Fruit fly (Drosophila melanogaster) whole organism, embryonic: ENCODE data around the gene CG34180.
A peak's percentile ranks its signal among the peaks of the same experiment; 100 is the strongest.

Experiments
- B-H1 ChIP-seq: fragments of 200-800 bp; sonication (Bioruptor generic); IDR thresholded peaks from 3 replicates; pipeline ENCODE4 v1.3.6; 2022; ENCODE audit warnings: missing biosample characterization, missing genetic modification characterization
- Bgb ChIP-seq: fragments of 200-800 bp; sonication (Bioruptor generic); IDR thresholded peaks from 2 replicates; pipeline ENCODE4 v1.3.6; 2022; ENCODE audit warnings: missing biosample characterization, missing genetic modification characterization; ENCODE audit not compliant: partially characterized antibody
- Blimp-1 ChIP-seq: fragments of 200-800 bp; sonication (Bioruptor generic); optimal IDR thresholded peaks from 3 replicates; lab custom pipeline; 2018; ENCODE audit warnings: missing biosample characterization, missing genetic modification characterization, mild to moderate bottlenecking, moderate library complexity, missing genetic modification reagents
- CG10431 ChIP-seq: fragments of 200-800 bp; sonication (Bioruptor generic); optimal IDR thresholded peaks from 3 replicates; lab custom pipeline; 2018; ENCODE audit warnings: missing biosample characterization, mild to moderate bottlenecking, missing genetic modification characterization
- CG11093 ChIP-seq: fragments of 200-800 bp; sonication (Bioruptor generic); IDR thresholded peaks from 3 replicates; pipeline ENCODE4 v1.3.6; 2022; ENCODE audit warnings: missing biosample characterization, missing genetic modification characterization
- CG11695 ChIP-seq: fragments of 200-800 bp; sonication (Bioruptor generic); IDR thresholded peaks from 3 replicates; pipeline ENCODE4 v1.3.6; 2022; ENCODE audit warnings: missing biosample characterization, missing genetic modification characterization
- CG12769 ChIP-seq: fragments of 200-800 bp; sonication (Bioruptor generic); optimal IDR thresholded peaks from 2 replicates; lab custom pipeline; 2019; ENCODE audit warnings: missing biosample characterization, mild to moderate bottlenecking, missing genetic modification characterization, moderate library complexity
- CG13624 ChIP-seq: fragments of 200-800 bp; sonication (Bioruptor generic); optimal IDR thresholded peaks from 2 replicates; lab custom pipeline; 2016; ENCODE audit warnings: missing biosample characterization, missing genetic modification characterization
- CG14441 ChIP-seq: fragments of 200-800 bp; sonication (Bioruptor generic); IDR thresholded peaks from 2 replicates; pipeline ENCODE4 v1.3.6; 2022; ENCODE audit warnings: missing biosample characterization, missing genetic modification characterization
- CG17612 ChIP-seq: fragments of 200-800 bp; sonication (Bioruptor generic); IDR thresholded peaks from 2 replicates; pipeline ENCODE4 v1.3.6; 2022; ENCODE audit warnings: missing biosample characterization, missing genetic modification characterization
- CG18619 ChIP-seq: fragments of 200-800 bp; sonication (Bioruptor generic); optimal IDR thresholded peaks from 3 replicates; lab custom pipeline; 2017; ENCODE audit warnings: missing biosample characterization, mild to moderate bottlenecking, missing genetic modification characterization
- CG31224 ChIP-seq: fragments of 200-800 bp; sonication (Bioruptor generic); IDR thresholded peaks from 2 replicates; pipeline ENCODE4 v1.3.6; 2022; ENCODE audit warnings: missing biosample characterization, missing genetic modification characterization
- CG3281 ChIP-seq: fragments of 200-800 bp; sonication (Bioruptor generic); optimal IDR thresholded peaks from 3 replicates; lab custom pipeline; 2017; ENCODE audit warnings: missing biosample characterization, mild to moderate bottlenecking, missing genetic modification characterization
- CG34422 ChIP-seq: fragments of 200-800 bp; sonication (Bioruptor generic); IDR thresholded peaks from 3 replicates; pipeline ENCODE4 v1.3.6; 2022; ENCODE audit warnings: missing biosample characterization, missing genetic modification characterization
- CG42726 ChIP-seq: fragments of 200-800 bp; sonication (Bioruptor generic); IDR thresholded peaks from 2 replicates; pipeline ENCODE4 v1.3.6; 2022; ENCODE audit warnings: missing biosample characterization, missing genetic modification characterization; ENCODE audit not compliant: partially characterized antibody
- CG4360 ChIP-seq: fragments of 200-800 bp; sonication (Bioruptor generic); IDR thresholded peaks from 2 replicates; pipeline ENCODE4 v1.3.6; 2022; ENCODE audit warnings: missing biosample characterization, missing genetic modification characterization
- CG6175 ChIP-seq: fragments of 200-800 bp; sonication (Bioruptor generic); IDR thresholded peaks from 3 replicates; pipeline ENCODE4 v1.3.6; 2022; ENCODE audit warnings: missing biosample characterization, missing genetic modification characterization
- CG8290 ChIP-seq, 3 experiments: fragments of 200-800 bp; sonication (Bioruptor generic); optimal IDR thresholded peaks; 2 replicates each; lab custom pipeline; 2016 to 2019; ENCODE audit warnings: missing biosample characterization in 3 of 3, missing genetic modification characterization in 3 of 3, mild to moderate bottlenecking in 2 of 3, moderate library complexity in 1 of 3
- Chrac-16 ChIP-seq: fragments of 200-800 bp; sonication (Bioruptor generic); optimal IDR thresholded peaks from 3 replicates; lab custom pipeline; 2016; ENCODE audit warnings: missing biosample characterization, missing genetic modification characterization
- Dip2 ChIP-seq: fragments of 200-800 bp; sonication (Bioruptor generic); IDR thresholded peaks from 2 replicates; pipeline ENCODE4 v1.3.6; 2022; ENCODE audit warnings: missing biosample characterization, missing genetic modification characterization
- Dip3 ChIP-seq: fragments of 200-800 bp; sonication (Bioruptor generic); optimal IDR thresholded peaks from 3 replicates; lab custom pipeline; 2016; ENCODE audit warnings: missing biosample characterization, missing genetic modification characterization
- Dll ChIP-seq: fragments of 200-800 bp; sonication (Bioruptor generic); IDR thresholded peaks from 4 replicates; pipeline ENCODE4 v1.3.6; 2022; ENCODE audit warnings: missing biosample characterization, missing genetic modification characterization; ENCODE audit not compliant: partially characterized antibody
- Dref ChIP-seq: fragments of 200-800 bp; sonication (Bioruptor generic); IDR thresholded peaks from 2 replicates; pipeline ENCODE4 v1.3.6; 2022; ENCODE audit warnings: missing biosample characterization, missing genetic modification characterization
- ERR ChIP-seq: fragments of 200-800 bp; sonication (Bioruptor generic); optimal IDR thresholded peaks from 2 replicates; lab custom pipeline; 2016; ENCODE audit warnings: missing biosample characterization, missing genetic modification characterization
- HLHmδ ChIP-seq: fragments of 200-800 bp; sonication (Bioruptor generic); optimal IDR thresholded peaks from 2 replicates; lab custom pipeline; 2018; ENCODE audit warnings: missing biosample characterization, mild to moderate bottlenecking, missing genetic modification characterization, moderate library complexity
- MBD-R2 ChIP-seq: fragments of 200-800 bp; sonication (Bioruptor generic); IDR thresholded peaks from 2 replicates; pipeline ENCODE4 v1.3.6; 2022; ENCODE audit warnings: missing biosample characterization, missing genetic modification characterization
- Myb ChIP-seq: fragments of 200-800 bp; sonication (Bioruptor generic); optimal IDR thresholded peaks from 2 replicates; lab custom pipeline; 2016; ENCODE audit warnings: missing biosample characterization, missing genetic modification characterization
- Nf-YA ChIP-seq: fragments of 200-800 bp; sonication (Bioruptor generic); IDR thresholded peaks from 2 replicates; pipeline ENCODE4 v1.3.6; 2022; ENCODE audit warnings: missing biosample characterization, missing genetic modification characterization
- Oli ChIP-seq: fragments of 200-800 bp; sonication (Bioruptor generic); optimal IDR thresholded peaks from 2 replicates; lab custom pipeline; 2018; ENCODE audit warnings: missing biosample characterization, mild to moderate bottlenecking, missing genetic modification characterization, moderate library complexity
- Spps ChIP-seq: fragments of 200-800 bp; sonication (Bioruptor generic); optimal IDR thresholded peaks from 2 replicates; lab custom pipeline; 2018; ENCODE audit warnings: missing biosample characterization, mild to moderate bottlenecking, missing genetic modification characterization
- Stat92E ChIP-seq, 3 experiments: fragments of >200 bp in 2 of 3; fragments of 200-800 bp in 1 of 3; sonication (Bioruptor generic) in 1 of 3; optimal IDR thresholded peaks; 2 replicates each; lab custom pipeline; 2017 to 2019; ENCODE audit warnings: missing biosample characterization in 3 of 3, missing genetic modification characterization in 3 of 3, mild to moderate bottlenecking in 1 of 3, moderate library complexity in 1 of 3
- dpn ChIP-seq, 2 experiments: fragments of 200-800 bp; sonication (Bioruptor generic); optimal IDR thresholded peaks; 3 replicates each; lab custom pipeline; 2016; ENCODE audit warnings: missing biosample characterization in 2 of 2, missing genetic modification characterization in 2 of 2
- exex ChIP-seq: fragments of 200-800 bp; sonication (Bioruptor generic); optimal IDR thresholded peaks from 4 replicates; lab custom pipeline; 2018; ENCODE audit warnings: missing biosample characterization, mild to moderate bottlenecking, missing genetic modification characterization, moderate library complexity
- gcm ChIP-seq: fragments of 200-800 bp; sonication (Bioruptor generic); optimal IDR thresholded peaks from 2 replicates; lab custom pipeline; 2019; ENCODE audit warnings: missing biosample characterization, mild to moderate bottlenecking, missing genetic modification characterization, moderate library complexity
- ham ChIP-seq: fragments of 200-800 bp; sonication (Bioruptor generic); IDR thresholded peaks from 2 replicates; pipeline ENCODE4 v1.3.6; 2022; ENCODE audit warnings: missing biosample characterization, missing genetic modification characterization
- mirr ChIP-seq: fragments of 200-800 bp; sonication (Bioruptor generic); optimal IDR thresholded peaks from 3 replicates; lab custom pipeline; 2018; ENCODE audit warnings: missing biosample characterization, mild to moderate bottlenecking, missing genetic modification characterization
- onecut ChIP-seq: fragments of 200-800 bp; sonication (Bioruptor generic); IDR thresholded peaks from 2 replicates; pipeline ENCODE4 v1.3.6; 2022; ENCODE audit warnings: missing biosample characterization, missing genetic modification characterization
- pan ChIP-seq, 4 experiments: fragments of >200 bp in 3 of 4; fragments of 200-800 bp in 1 of 4; sonication (Bioruptor generic) in 1 of 4; optimal IDR thresholded peaks in 3 of 4; IDR thresholded peaks in 1 of 4; 2 replicates each; pipeline versions ENCODE4 v1.3.6 to Lab custom; 2017 to 2022; ENCODE audit warnings: missing biosample characterization in 2 of 4, missing genetic modification characterization in 2 of 4, mixed read lengths in 1 of 4
- pb ChIP-seq: fragments of 200-800 bp; sonication (Bioruptor generic); optimal IDR thresholded peaks from 3 replicates; lab custom pipeline; 2016; ENCODE audit warnings: missing biosample characterization, missing genetic modification characterization
- pros ChIP-seq: fragments of 200-800 bp; sonication (Bioruptor generic); optimal IDR thresholded peaks from 3 replicates; lab custom pipeline; 2019; ENCODE audit warnings: missing biosample characterization, mild to moderate bottlenecking, missing genetic modification characterization, moderate library complexity
- rib ChIP-seq: fragments of 200-800 bp; sonication (Bioruptor generic); IDR thresholded peaks from 2 replicates; pipeline ENCODE4 v1.3.6; 2022; ENCODE audit warnings: missing biosample characterization, missing genetic modification characterization
- sc ChIP-seq, 3 experiments: fragments of >200 bp in 2 of 3; fragments of 200-800 bp in 1 of 3; sonication (Bioruptor generic) in 1 of 3; optimal IDR thresholded peaks; 2 replicates in 2 of 3; 3 replicates in 1 of 3; lab custom pipeline; 2017; ENCODE audit warnings: mild to moderate bottlenecking in 1 of 3, missing biosample characterization in 1 of 3, missing genetic modification characterization in 1 of 3, missing genetic modification reagents in 1 of 3
- sd ChIP-seq: fragments of 200-800 bp; sonication (Bioruptor generic); optimal IDR thresholded peaks from 3 replicates; lab custom pipeline; 2018; ENCODE audit warnings: missing biosample characterization, mild to moderate bottlenecking, missing genetic modification characterization, moderate library complexity
- sna ChIP-seq: fragments of 200-800 bp; sonication (Bioruptor generic); IDR thresholded peaks from 2 replicates; pipeline ENCODE4 v1.3.6; 2022; ENCODE audit warnings: missing biosample characterization, missing genetic modification characterization; ENCODE audit not compliant: partially characterized antibody
- sug ChIP-seq: fragments of 200-800 bp; optimal IDR thresholded peaks from 2 replicates; lab custom pipeline; 2019; ENCODE audit warnings: missing biosample characterization, mild to moderate bottlenecking, missing genetic modification characterization, moderate library complexity
- tap ChIP-seq: fragments of 200-800 bp; optimal IDR thresholded peaks from 3 replicates; lab custom pipeline; 2019; ENCODE audit warnings: missing biosample characterization, mild to moderate bottlenecking, missing genetic modification characterization, moderate library complexity
- twi ChIP-seq: fragments of 200-800 bp; optimal IDR thresholded peaks from 2 replicates; lab custom pipeline; 2019; ENCODE audit warnings: missing biosample characterization, mild to moderate bottlenecking, missing genetic modification characterization, moderate library complexity
- yki ChIP-seq: fragments of >200 bp; optimal IDR thresholded peaks from 3 replicates; lab custom pipeline; 2018
- z ChIP-seq: fragments of 200-800 bp; sonication (Bioruptor generic); IDR thresholded peaks from 3 replicates; pipeline ENCODE4 v1.3.6; 2022; ENCODE audit warnings: missing biosample characterization, missing genetic modification characterization

CG34180 gene

DNA sequence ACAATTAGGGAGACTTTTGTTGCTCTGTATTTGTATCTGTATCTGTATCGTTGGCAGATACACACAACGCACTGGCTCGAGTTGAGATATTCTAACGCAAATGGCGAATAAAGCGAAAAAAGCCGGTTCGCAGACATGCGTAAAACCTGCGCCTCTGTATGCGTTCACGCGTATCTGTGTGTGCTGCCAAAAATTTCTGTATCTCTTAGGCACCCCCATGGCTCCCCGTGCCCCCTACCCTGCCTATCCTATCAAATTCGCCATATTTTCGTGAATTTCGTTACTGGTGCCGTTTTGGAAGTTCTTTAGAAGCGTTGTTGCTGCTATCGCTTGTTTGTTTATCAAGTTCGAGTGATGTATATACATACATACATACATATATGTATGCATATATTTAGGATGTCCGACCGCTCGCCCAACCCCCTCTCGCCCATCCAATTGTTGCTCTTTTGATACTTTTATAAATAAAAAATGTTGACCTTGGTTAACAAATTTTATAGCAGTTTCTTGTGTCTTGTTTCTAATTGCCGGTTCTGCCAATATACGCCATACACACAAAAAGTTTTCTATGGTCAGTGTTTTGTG lies 25.5 kb downstream of the CG34180 start (continued):
- TF ChIP-seq Dref (GFP tag; lab: Robert Waterston, UW) (no peak), rib (GFP tag; lab: Robert Waterston, UW) (peak; percentile 98), pros (GFP tag; lab: Kevin White, UChicago) (no peak), z (0 out of 3 replicates have a peak, but pooled peaks have one; percentile 20), Oli (tag; lab: Kevin White, UChicago) (no peak), pb (no peak), CG11093 (no peak), sd (tag; lab: Kevin White, UChicago) (peak; percentile 83), yki (lab: Kevin White, UChicago) (no peak), CG14441 (no peak), mirr (peak; percentile 68), sug (tag; lab: Kevin White, UChicago) (peak; percentile 41), Chrac-16 (no peak), CG8290 (GFP tag; optimal IDR thresholded peaks at IDR 0.05; lab: Kevin White, UChicago) (no peak), CG8290 (tag; optimal IDR thresholded peaks at IDR 0.05; lab: Kevin White, UChicago) (peak in 1 of 2 experiments; percentile 10), CG6175 (0 out of 3 replicates have a peak, but pooled peaks have one; percentile 34), twi (no peak), Spps (tag; lab: Kevin White, UChicago) (no peak), B-H1 (GFP tag; lab: Robert Waterston, UW) (no peak), CG11695 (no peak), CG4360 (no peak), CG17612 (GFP tag; lab: Robert Waterston, UW) (no peak), dpn (GFP tag; optimal IDR thresholded peaks at IDR 0.05; lab: Kevin White, UChicago) (no peak), tap (tag; lab: Kevin White, UChicago) (no peak), ham (GFP tag; lab: Robert Waterston, UW) (no peak), Bgb (GFP tag; lab: Robert Waterston, UW) (no peak; the same call in 1 of the 2 replicates), Nf-YA (GFP tag; lab: Robert Waterston, UW) (no peak), CG34422 (GFP tag; lab: Robert Waterston, UW) (peak; percentile 20; the same call in 1 of the 3 replicates), MBD-R2 (GFP tag; lab: Robert Waterston, UW) (no peak), sna (GFP tag; lab: Robert Waterston, UW) (no peak), Dip2 (GFP tag; lab: Robert Waterston, UW) (no peak), ERR (GFP tag; lab: Kevin White, UChicago) (no peak), onecut (GFP tag; lab: Robert Waterston, UW) (no peak), CG13624 (peak; percentile 20), CG10431 (GFP tag; lab: Kevin White, UChicago) (no peak), exex (tag; lab: Kevin White, UChicago) (peak; percentile 42), CG18619 (GFP tag; lab: Kevin White, UChicago) (no peak), Stat92E (GFP tag; optimal IDR thresholded peaks at IDR 0.05; lab: Kevin White, UChicago) (no peak), sc (optimal IDR thresholded peaks at IDR 0.05; lab: Kevin White, UChicago) (no peak), sc (GFP tag; optimal IDR thresholded peaks at IDR 0.05; lab: Kevin White, UChicago) (no peak), CG42726 (GFP tag; lab: Robert Waterston, UW) (peak; percentile 71), gcm (GFP tag; lab: Kevin White, UChicago) (no peak), Dip3 (GFP tag; lab: Kevin White, UChicago) (no peak), CG12769 (tag; lab: Kevin White, UChicago) (peak; percentile 36), CG31224 (GFP tag; lab: Robert Waterston, UW) (no peak), Dll (GFP tag; lab: Robert Waterston, UW) (no peak), Blimp-1 (GFP tag; lab: Kevin White, UChicago) (no peak), HLHmδ (GFP tag; lab: Kevin White, UChicago) (no peak), CG3281 (no peak), Myb (GFP tag; lab: Kevin White, UChicago) (no peak), pan (optimal IDR thresholded peaks at IDR 0.05; lab: Kevin White, UChicago) (no peak), pan (GFP tag; optimal IDR thresholded peaks at IDR 0.05 in 1 of 2, IDR thresholded peaks at IDR 0.05 in 1 of 2) (no peak)
